Worm (Caenorhabditis elegans) whole organism, L4 larva: ENCODE results near the gene cyc-2.2.

Experiments used
- F26F4.8 ChIP-seq: fragments of 200-800 bp; sonication (Bioruptor generic); conservative IDR thresholded peaks from 2 replicates; pipeline ENCODE4 v1.3.6; 2022; ENCODE audit warnings: missing genetic modification characterization, missing compliant biosample characterization
- F44E2.7 ChIP-seq: fragments of 200-800 bp; sonication (Bioruptor generic); IDR thresholded peaks from 2 replicates; pipeline ENCODE4 v2.1.2; 2022; ENCODE audit warnings: missing genetic modification characterization, missing compliant biosample characterization
- F49E8.2 ChIP-seq: sonication (generic microtip); optimal IDR thresholded peaks from 2 replicates; lab custom pipeline; 2016; ENCODE audit warnings: missing compliant biosample characterization, mild to moderate bottlenecking, missing genetic modification characterization, borderline replicate concordance
- Y48G9A.11 ChIP-seq: fragments of 200-800 bp; sonication (Bioruptor generic); IDR thresholded peaks from 2 replicates; pipeline ENCODE4 v1.3.6; 2022; ENCODE audit warnings: missing genetic modification reagents, missing genetic modification characterization, missing compliant biosample characterization
- Y5F2A.4 ChIP-seq: fragments of 200-800 bp; sonication (Bioruptor generic); optimal IDR thresholded peaks from 2 replicates; lab custom pipeline; 2018; ENCODE audit warnings: mild to moderate bottlenecking, missing genetic modification characterization, missing compliant biosample characterization
- Y75B8A.6 ChIP-seq: fragments of 200-800 bp; sonication (Bioruptor generic); IDR thresholded peaks from 2 replicates; pipeline ENCODE4 v1.3.6; 2022; ENCODE audit warnings: missing genetic modification reagents, missing genetic modification characterization, missing compliant biosample characterization
- aha-1 ChIP-seq: fragments of 150-350 bp; peaks from one replicate; lab custom pipeline; 2014; ENCODE audit warnings: missing biosample characterization, missing genetic modification characterization
- aly-2 ChIP-seq: sonication (generic microtip); optimal IDR thresholded peaks from 2 replicates; lab custom pipeline; 2018; ENCODE audit warnings: missing biosample characterization, missing genetic modification characterization
- ama-1 ChIP-seq: fragments of 150-350 bp; optimal IDR thresholded peaks from 2 replicates; lab custom pipeline; 2014; ENCODE audit warnings: inconsistent platforms, mixed read lengths
- daf-12 ChIP-seq: fragments of 150-350 bp; optimal IDR thresholded peaks from 2 replicates; lab custom pipeline; 2014; ENCODE audit warnings: missing biosample characterization, missing genetic modification reagents, missing genetic modification characterization
- daf-16 ChIP-seq, 3 experiments: sonication (generic microtip); optimal IDR thresholded peaks; 2 replicates each; lab custom pipeline; 2016 to 2017; ENCODE audit warnings: missing genetic modification characterization in 3 of 3, missing genetic modification reagents in 3 of 3, mild to moderate bottlenecking in 2 of 3, missing compliant biosample characterization in 2 of 3, missing biosample characterization in 1 of 3, moderate library complexity in 1 of 3
- fkh-10 ChIP-seq: fragments of 150-350 bp; optimal IDR thresholded peaks from 2 replicates; lab custom pipeline; 2014; ENCODE audit warnings: missing biosample characterization, missing genetic modification reagents, missing genetic modification characterization
- fos-1 ChIP-seq: fragments of 150-350 bp; optimal IDR thresholded peaks from 2 replicates; lab custom pipeline; 2014; ENCODE audit warnings: missing biosample characterization, missing genetic modification characterization
- lin-1 ChIP-seq: fragments of 200-800 bp; sonication (Bioruptor generic); IDR thresholded peaks from 2 replicates; pipeline ENCODE4 v1.3.6; 2022; ENCODE audit warnings: missing genetic modification reagents, missing genetic modification characterization, missing compliant biosample characterization
- lin-13 ChIP-seq: fragments of 150-350 bp; optimal IDR thresholded peaks from 2 replicates; lab custom pipeline; 2014; ENCODE audit warnings: missing biosample characterization, missing genetic modification reagents, missing genetic modification characterization
- lin-15B ChIP-seq: fragments of 150-350 bp; sonication (generic microtip); optimal IDR thresholded peaks from 3 replicates; lab custom pipeline; 2014; ENCODE audit warnings: missing biosample characterization, missing genetic modification characterization
- lin-39 ChIP-seq: fragments of 150-350 bp; optimal IDR thresholded peaks from 2 replicates; lab custom pipeline; 2014; ENCODE audit warnings: missing biosample characterization, missing genetic modification reagents, missing genetic modification characterization
- mep-1 ChIP-seq: fragments of 150-350 bp; sonication (generic microtip); optimal IDR thresholded peaks from 3 replicates; lab custom pipeline; 2014; ENCODE audit warnings: missing biosample characterization, missing genetic modification characterization
- mxl-2 ChIP-seq: fragments of 200-800 bp; sonication (Bioruptor generic); conservative IDR thresholded peaks from 2 replicates; pipeline ENCODE4 v1.3.6; 2022; ENCODE audit warnings: missing genetic modification reagents, missing genetic modification characterization, missing compliant biosample characterization
- nhr-102 ChIP-seq: sonication (generic microtip); optimal IDR thresholded peaks from 2 replicates; lab custom pipeline; 2016; ENCODE audit warnings: mild to moderate bottlenecking, missing genetic modification characterization, moderate library complexity, missing compliant biosample characterization
- nhr-111 ChIP-seq: fragments of 200-800 bp; sonication (Bioruptor generic); optimal IDR thresholded peaks from 2 replicates; lab custom pipeline; 2018; ENCODE audit warnings: mild to moderate bottlenecking, missing genetic modification characterization, missing compliant biosample characterization
- nhr-25 ChIP-seq: sonication (generic microtip); optimal IDR thresholded peaks from 2 replicates; lab custom pipeline; 2017; ENCODE audit warnings: missing genetic modification characterization, mild to moderate bottlenecking, missing compliant biosample characterization, antibody characterized with exemption, moderate library complexity, borderline replicate concordance; ENCODE audit not compliant: insufficient read depth
- nhr-28 ChIP-seq: fragments of 150-350 bp; optimal IDR thresholded peaks from 2 replicates; lab custom pipeline; 2014; ENCODE audit warnings: missing biosample characterization, missing genetic modification characterization
- nhr-42 ChIP-seq: fragments of 200-800 bp; sonication (Bioruptor generic); IDR thresholded peaks from 2 replicates; pipeline ENCODE4 v1.3.6; 2022; ENCODE audit warnings: missing genetic modification characterization, missing compliant biosample characterization
- nhr-6 ChIP-seq: fragments of 150-350 bp; optimal IDR thresholded peaks from 2 replicates; lab custom pipeline; 2014; ENCODE audit warnings: missing biosample characterization, missing genetic modification characterization
- nhr-77 ChIP-seq: fragments of 150-350 bp; optimal IDR thresholded peaks from 2 replicates; lab custom pipeline; 2014; ENCODE audit warnings: missing biosample characterization, missing genetic modification characterization
- pqm-1 ChIP-seq: sonication (generic microtip); optimal IDR thresholded peaks from 2 replicates; lab custom pipeline; 2017; ENCODE audit warnings: missing biosample characterization, missing genetic modification characterization
- sdz-12 ChIP-seq: fragments of 200-800 bp; sonication (Bioruptor generic); optimal IDR thresholded peaks from 2 replicates; lab custom pipeline; 2018; ENCODE audit warnings: mild to moderate bottlenecking, missing genetic modification characterization, missing compliant biosample characterization
- unc-39 ChIP-seq: sonication (generic microtip); optimal IDR thresholded peaks from 2 replicates; lab custom pipeline; 2017; ENCODE audit warnings: missing biosample characterization, missing genetic modification characterization
- unc-62 ChIP-seq, 3 experiments: fragments of 150-350 bp in 1 of 3; sonication (generic microtip); optimal IDR thresholded peaks in 2 of 3; peaks in 1 of 3; 1 replicate in 1 of 3; 2 replicates in 2 of 3; lab custom pipeline; 2014 to 2017; ENCODE audit warnings: missing biosample characterization in 3 of 3, missing genetic modification characterization in 3 of 3, missing genetic modification reagents in 3 of 3, missing genotype in 1 of 3
- zag-1 ChIP-seq: fragments of 150-350 bp; optimal IDR thresholded peaks from 2 replicates; lab custom pipeline; 2014; ENCODE audit warnings: missing biosample characterization, missing genetic modification characterization
- zfp-3 ChIP-seq: fragments of 200-800 bp; sonication (Bioruptor generic); conservative IDR thresholded peaks from 2 replicates; pipeline ENCODE4 v1.3.6; 2022; ENCODE audit warnings: missing genetic modification reagents, missing genetic modification characterization, missing compliant biosample characterization
- zip-11 ChIP-seq: fragments of 200-800 bp; sonication (Bioruptor generic); IDR thresholded peaks from 2 replicates; pipeline ENCODE4 v1.3.6; 2022; ENCODE audit warnings: missing genetic modification characterization, missing compliant biosample characterization
- ztf-11 ChIP-seq: fragments of 150-350 bp; optimal IDR thresholded peaks from 2 replicates; lab custom pipeline; 2014; ENCODE audit warnings: missing biosample characterization, missing genetic modification characterization

Gene cyc-2.2

ce11 chrV:12634746-12635145 is 22.7 kb upstream of the cyc-2.2 start:
- TF ChIP-seq zfp-3 (GFP tag; lab: Robert Waterston, UW) (no peak), aha-1 (peak; percentile 91), lin-13 (GFP tag; lab: Kevin White, UChicago) (no peak), Y48G9A.11 (GFP tag; lab: Robert Waterston, UW) (no peak), ztf-11 (tag; lab: Kevin White, UChicago) (no peak), nhr-6 (tag; lab: Kevin White, UChicago) (peak; percentile 20), daf-16 (GFP tag; optimal IDR thresholded peaks at IDR 0.05; lab: Kevin White, UChicago) (peak in 1 of 2 experiments; percentile 15), daf-16 (tag; optimal IDR thresholded peaks at IDR 0.05; lab: Kevin White, UChicago) (peak; percentile 26), mxl-2 (GFP tag; lab: Robert Waterston, UW) (peak; percentile 95)

- peak; percentile 45 for TF ChIP-seq pqm-1 (tag; lab: Kevin White, UChicago)
- TF ChIP-seq Y48G9A.11 (GFP tag; lab: Robert Waterston, UW): no peak
- TF ChIP-seq nhr-28 (tag; lab: Kevin White, UChicago): peak; percentile 36
These were observed 22.0 kb upstream of the cyc-2.2 start for ce11 chrV:12634050-12634449.

- TF ChIP-seq nhr-28 (tag; lab: Kevin White, UChicago): no peak
- no peak for TF ChIP-seq zip-11 (GFP tag; lab: Robert Waterston, UW)
- no peak for TF ChIP-seq mep-1 (tag; lab: Kevin White, UChicago)
- no peak for TF ChIP-seq F26F4.8 (GFP tag; lab: Robert Waterston, UW)
- no peak for TF ChIP-seq ztf-11 (tag; lab: Kevin White, UChicago)
- no peak for TF ChIP-seq Y75B8A.6 (GFP tag; lab: Robert Waterston, UW)
- TF ChIP-seq nhr-42 (GFP tag; lab: Robert Waterston, UW): no peak
- no peak for TF ChIP-seq nhr-111 (GFP tag; lab: Kevin White, UChicago)
- no peak for TF ChIP-seq nhr-25 (tag; lab: Kevin White, UChicago)
- TF ChIP-seq nhr-102 (tag; lab: Kevin White, UChicago): no peak
- no peak for TF ChIP-seq lin-1 (GFP tag; lab: Robert Waterston, UW)
- TF ChIP-seq lin-39 (tag; lab: Kevin White, UChicago): no peak
- no peak for TF ChIP-seq unc-39 (tag; lab: Kevin White, UChicago)
- TF ChIP-seq, all 104 proteins: peak for 0
These were observed 21.0 kb upstream of the cyc-2.2 start for ce11 chrV:12633046-12633445.

ce11 chrV:12632048-12632447 is 20.0 kb upstream of the cyc-2.2 start, which contains the start of gene srx-113:
Gene srx-113, minus strand, starts transcription at chrV:12632148.
- no peak for TF ChIP-seq F44E2.7 (GFP tag; lab: Robert Waterston, UW)
- TF ChIP-seq mep-1 (tag; lab: Kevin White, UChicago): no peak
- no peak for TF ChIP-seq fkh-10
- TF ChIP-seq zag-1 (tag; lab: Kevin White, UChicago): no peak
- no peak for TF ChIP-seq unc-62 (GFP tag; optimal IDR thresholded peaks at IDR 0.05 in 1 of 2; lab: Kevin White, UChicago)
- TF ChIP-seq unc-62 (tag; optimal IDR thresholded peaks at IDR 0.05; lab: Kevin White, UChicago): no peak
- no peak for TF ChIP-seq lin-15B
- no peak for TF ChIP-seq ama-1
- no peak for TF ChIP-seq F49E8.2 (tag; lab: Kevin White, UChicago)
- no peak for TF ChIP-seq aly-2
- TF ChIP-seq fos-1 (tag; lab: Kevin White, UChicago): no peak
- no peak for TF ChIP-seq nhr-77
- TF ChIP-seq daf-12 (tag; lab: Kevin White, UChicago): no peak
- no peak for TF ChIP-seq lin-1 (GFP tag; lab: Robert Waterston, UW)
- TF ChIP-seq zfp-3 (GFP tag; lab: Robert Waterston, UW): no peak
- TF ChIP-seq Y5F2A.4: no peak
- TF ChIP-seq sdz-12 (GFP tag; lab: Kevin White, UChicago): no peak
- TF ChIP-seq, all 104 proteins: peak for 0
